Fruit fly (Drosophila melanogaster) whole organism, pupa: ENCODE measurements around the gene AsnS.

Source experiments
- CG10348 ChIP-seq: fragments of 200-800 bp; sonication (Bioruptor generic); IDR thresholded peaks from 2 replicates; pipeline ENCODE4 v1.3.6; 2022; ENCODE audit warnings: missing biosample characterization, missing genetic modification characterization
- CG12605 ChIP-seq: fragments of 200-800 bp; sonication (Bioruptor generic); IDR thresholded peaks from 2 replicates; pipeline ENCODE4 v1.3.6; 2022; ENCODE audit warnings: missing biosample characterization, missing genetic modification characterization
- CG13204 ChIP-seq: fragments of 200-800 bp; sonication (Bioruptor generic); optimal IDR thresholded peaks from 2 replicates; lab custom pipeline; 2018; ENCODE audit warnings: missing biosample characterization, mild to moderate bottlenecking, missing genetic modification characterization, moderate library complexity
- CG14655 ChIP-seq: fragments of 200-800 bp; sonication (Bioruptor generic); optimal IDR thresholded peaks from 3 replicates; lab custom pipeline; 2017; ENCODE audit warnings: mild to moderate bottlenecking, missing biosample characterization, missing genetic modification reagents, missing genetic modification characterization
- CG15710 ChIP-seq: fragments of 200-800 bp; sonication (Bioruptor generic); optimal IDR thresholded peaks from 2 replicates; lab custom pipeline; 2018; ENCODE audit warnings: missing biosample characterization, mild to moderate bottlenecking, missing genetic modification characterization, moderate library complexity
- CG17806 ChIP-seq: fragments of 200-800 bp; sonication (Bioruptor generic); optimal IDR thresholded peaks from 2 replicates; lab custom pipeline; 2018; ENCODE audit warnings: missing biosample characterization, mild to moderate bottlenecking, missing genetic modification characterization, moderate library complexity
- CG32121 ChIP-seq: fragments of 200-800 bp; sonication (Bioruptor generic); IDR thresholded peaks from 2 replicates; pipeline ENCODE4 v1.3.6; 2022; ENCODE audit warnings: missing biosample characterization, missing genetic modification characterization
- CG34367 ChIP-seq: fragments of 200-800 bp; sonication (Bioruptor generic); optimal IDR thresholded peaks from 2 replicates; lab custom pipeline; 2018; ENCODE audit warnings: missing biosample characterization, mild to moderate bottlenecking, missing genetic modification characterization
- CG4496 ChIP-seq: fragments of 200-800 bp; sonication (Bioruptor generic); IDR thresholded peaks from 3 replicates; pipeline ENCODE4 v1.3.6; 2022; ENCODE audit warnings: missing biosample characterization, missing genetic modification characterization
- CG8159 ChIP-seq: fragments of 200-800 bp; sonication (Bioruptor generic); optimal IDR thresholded peaks from 3 replicates; lab custom pipeline; 2018; ENCODE audit warnings: missing biosample characterization, mild to moderate bottlenecking, missing genetic modification characterization, moderate library complexity
- CG8301 ChIP-seq: fragments of 200-800 bp; sonication (Bioruptor generic); optimal IDR thresholded peaks from 2 replicates; lab custom pipeline; 2018; ENCODE audit warnings: missing biosample characterization, mild to moderate bottlenecking, missing genetic modification characterization
- CG9948 ChIP-seq: fragments of 200-800 bp; sonication (Bioruptor generic); optimal IDR thresholded peaks from 2 replicates; lab custom pipeline; 2018; ENCODE audit warnings: missing biosample characterization, mild to moderate bottlenecking, missing genetic modification characterization, moderate library complexity
- D1 ChIP-seq: fragments of 200-800 bp; sonication (Bioruptor generic); optimal IDR thresholded peaks from 2 replicates; lab custom pipeline; 2018; ENCODE audit warnings: missing biosample characterization, mild to moderate bottlenecking, missing genetic modification characterization, moderate library complexity
- EcR ChIP-seq: fragments of 200-800 bp; sonication (Bioruptor generic); optimal IDR thresholded peaks from 3 replicates; lab custom pipeline; 2019; ENCODE audit warnings: missing biosample characterization, missing genetic modification characterization, mild to moderate bottlenecking, moderate library complexity, missing genetic modification reagents
- Ets98B ChIP-seq: fragments of 200-800 bp; sonication (Bioruptor generic); IDR thresholded peaks from 2 replicates; pipeline ENCODE4 v1.3.6; 2022; ENCODE audit warnings: missing biosample characterization, missing genetic modification characterization
- Pif1A ChIP-seq: fragments of 200-800 bp; sonication (Bioruptor generic); optimal IDR thresholded peaks from 3 replicates; lab custom pipeline; 2016; ENCODE audit warnings: missing biosample characterization, missing genetic modification characterization
- Pif1B ChIP-seq: fragments of 200-800 bp; sonication (Bioruptor generic); optimal IDR thresholded peaks from 3 replicates; lab custom pipeline; 2016; ENCODE audit warnings: missing biosample characterization, missing genetic modification characterization
- Snoo ChIP-seq: fragments of 200-800 bp; sonication (Bioruptor generic); optimal IDR thresholded peaks from 3 replicates; lab custom pipeline; 2017; ENCODE audit warnings: missing biosample characterization, mild to moderate bottlenecking, missing genetic modification characterization, inconsistent platforms
- fd96Ca ChIP-seq: fragments of 200-800 bp; sonication (Bioruptor generic); IDR thresholded peaks from 3 replicates; pipeline ENCODE4 v1.3.6; 2022; ENCODE audit warnings: missing biosample characterization, missing genetic modification characterization
- gl ChIP-seq: fragments of 200-800 bp; sonication (Bioruptor generic); optimal IDR thresholded peaks from 2 replicates; lab custom pipeline; 2018; ENCODE audit warnings: missing biosample characterization, mild to moderate bottlenecking, missing genetic modification characterization
- rn ChIP-seq: fragments of 200-800 bp; sonication (Bioruptor generic); IDR thresholded peaks from 2 replicates; pipeline ENCODE4 v1.3.6; 2022; ENCODE audit warnings: missing biosample characterization, missing genetic modification characterization

AsnS gene

DNA sequence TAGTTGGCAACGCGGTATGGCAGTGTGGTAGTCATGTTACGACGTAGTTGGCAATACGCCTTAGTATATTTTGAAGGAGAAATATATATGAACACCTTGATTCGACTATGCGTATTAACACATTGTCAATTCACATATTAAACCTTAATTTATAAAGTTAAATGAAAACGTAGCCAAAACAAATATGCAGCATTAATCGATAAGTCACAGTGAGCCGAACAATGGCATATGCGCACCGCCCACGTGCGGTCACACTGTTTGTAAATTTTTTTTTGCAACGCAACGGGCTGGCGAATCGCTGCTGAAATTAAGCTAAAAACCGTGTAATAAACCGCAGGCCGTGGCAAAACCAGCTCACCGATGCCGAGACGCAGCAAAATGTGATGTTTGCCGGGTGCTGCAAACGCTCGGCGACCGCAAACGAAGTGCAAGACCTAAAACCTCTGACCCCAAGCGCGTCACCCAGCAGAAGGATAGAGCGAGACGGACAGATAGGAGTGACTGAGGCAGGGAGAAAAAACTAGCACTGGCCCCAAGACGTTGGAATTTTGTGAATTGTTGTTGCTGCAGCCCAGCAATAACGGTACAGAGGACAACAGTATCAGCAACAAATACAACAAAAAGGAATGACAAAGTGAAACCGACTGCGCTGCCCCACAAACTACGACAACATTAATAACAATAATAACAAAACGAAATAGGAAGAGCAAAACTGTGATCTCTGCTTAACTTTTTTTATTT lies 2.8 kb downstream of the AsnS start:
- TF ChIP-seq CG12605 (GFP tag; lab: Robert Waterston, UW) (no peak), Pif1B (GFP tag; lab: Kevin White, UChicago) (peak; percentile 19), CG15710 (no peak), rn (GFP tag; lab: Robert Waterston, UW) (no peak), CG13204 (GFP tag; lab: Kevin White, UChicago) (no peak), CG14655 (GFP tag; lab: Kevin White, UChicago) (no peak), CG17806 (tag; lab: Kevin White, UChicago) (no peak), Ets98B (GFP tag; lab: Robert Waterston, UW) (no peak; the same call in 1 of the 2 replicates), fd96Ca (peak; percentile 21; the same call in 1 of the 3 replicates), CG8301 (tag; lab: Kevin White, UChicago) (no peak), CG9948 (tag; lab: Kevin White, UChicago) (no peak), CG34367 (tag; lab: Kevin White, UChicago) (peak; percentile 19), D1 (tag; lab: Kevin White, UChicago) (no peak), gl (no peak), CG10348 (no peak), Snoo (tag; lab: Kevin White, UChicago) (no peak), EcR (GFP tag; lab: Kevin White, UChicago) (peak; percentile 13), CG32121 (no peak), CG8159 (no peak), CG4496 (GFP tag; lab: Robert Waterston, UW) (no peak), Pif1A (GFP tag; lab: Kevin White, UChicago) (no peak)

DNA sequence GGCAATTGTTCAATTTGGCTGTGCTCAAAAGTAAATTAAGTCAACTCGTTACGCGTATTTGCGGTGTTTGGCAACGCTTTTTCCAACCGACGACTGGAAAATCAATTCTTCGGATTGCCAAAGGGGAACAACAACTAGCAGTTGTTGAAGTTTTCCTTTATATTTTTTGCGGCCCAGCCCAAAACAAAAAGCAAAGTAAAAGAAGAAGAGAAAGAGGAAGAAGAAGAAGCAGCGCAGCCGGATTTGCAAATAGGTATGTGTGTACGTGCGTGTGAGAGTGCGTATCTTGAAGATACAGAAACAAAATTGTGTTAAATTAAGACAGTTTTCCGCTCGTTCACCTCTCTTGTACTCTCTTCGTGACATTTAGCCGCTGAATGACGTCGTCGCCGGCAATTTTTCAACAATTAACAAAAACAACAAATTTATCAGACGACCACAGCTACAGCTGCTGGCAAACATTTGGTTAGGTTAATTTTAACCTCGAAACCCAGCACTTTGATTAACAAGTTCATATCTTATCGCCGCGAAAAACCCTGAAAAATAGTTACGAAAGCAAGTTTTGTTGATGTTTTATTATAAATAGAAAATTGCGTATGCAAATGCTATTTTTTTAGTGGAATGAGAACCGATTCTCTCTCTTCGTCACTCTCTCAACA lies 3.5 kb downstream of the AsnS start:
- TF ChIP-seq CG12605 (GFP tag; lab: Robert Waterston, UW) (no peak), gl (no peak), fd96Ca (0 out of 3 replicates have a peak, but pooled peaks have one; percentile 5), CG17806 (tag; lab: Kevin White, UChicago) (no peak), Ets98B (GFP tag; lab: Robert Waterston, UW) (no peak), rn (GFP tag; lab: Robert Waterston, UW) (no peak)

DNA sequence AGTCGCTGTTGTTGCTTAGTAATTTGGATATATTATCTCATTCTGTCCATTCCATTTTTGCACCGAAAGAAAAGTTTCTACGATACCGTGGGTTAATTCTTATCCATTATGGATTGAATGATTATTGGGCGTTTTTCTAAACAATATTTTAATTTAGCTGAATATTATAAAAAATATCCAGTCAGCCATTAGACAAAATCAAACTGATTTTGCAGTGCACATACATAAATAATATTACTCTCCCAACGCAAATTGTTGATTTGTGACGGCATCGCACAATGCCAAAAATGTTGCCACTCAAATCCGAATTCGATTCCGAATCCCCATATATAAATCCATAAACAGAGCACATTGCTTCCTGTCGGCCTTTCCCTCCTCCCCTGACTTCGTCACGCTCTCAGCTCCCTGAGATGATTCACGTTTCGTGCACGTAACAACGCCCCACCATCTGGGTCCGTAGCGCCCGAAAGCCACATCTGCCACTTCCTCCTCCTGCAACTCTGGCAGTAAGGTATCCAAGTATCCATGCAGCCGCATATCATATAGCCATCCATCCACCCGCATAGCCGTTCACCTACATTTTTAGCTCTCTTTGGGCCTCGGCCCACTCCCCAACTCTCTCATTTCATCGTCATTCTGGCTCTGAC lies 4.1 kb downstream of the AsnS start:
- peak; percentile 58 for TF ChIP-seq CG12605 (GFP tag; lab: Robert Waterston, UW)
- TF ChIP-seq rn (GFP tag; lab: Robert Waterston, UW), result peak; percentile 45
- TF ChIP-seq fd96Ca, result no peak
- TF ChIP-seq EcR (GFP tag; lab: Kevin White, UChicago), result no peak
- TF ChIP-seq CG14655 (GFP tag; lab: Kevin White, UChicago), result no peak
- peak; percentile 74 for TF ChIP-seq CG32121
- peak; percentile 47 for TF ChIP-seq CG17806 (tag; lab: Kevin White, UChicago)
- TF ChIP-seq CG34367 (tag; lab: Kevin White, UChicago), result peak; percentile 5
- peak; percentile 27 for TF ChIP-seq CG13204 (GFP tag; lab: Kevin White, UChicago)
- peak; percentile 14 for TF ChIP-seq Snoo (tag; lab: Kevin White, UChicago)
- peak; percentile 44 for TF ChIP-seq CG8159
- no peak for TF ChIP-seq CG10348
- TF ChIP-seq gl, result no peak
- TF ChIP-seq CG4496 (GFP tag; lab: Robert Waterston, UW), result peak; percentile 81; the same call in 2 of the 3 replicates
- TF ChIP-seq Pif1B (GFP tag; lab: Kevin White, UChicago), result peak; percentile 41
- peak; percentile 62 for TF ChIP-seq D1 (tag; lab: Kevin White, UChicago)
- TF ChIP-seq CG9948 (tag; lab: Kevin White, UChicago), result no peak
- TF ChIP-seq CG8301 (tag; lab: Kevin White, UChicago), result peak; percentile 61
- peak; percentile 21 for TF ChIP-seq CG15710
- TF ChIP-seq Pif1A (GFP tag; lab: Kevin White, UChicago), result peak; percentile 60
- peak; percentile 78 for TF ChIP-seq Ets98B (GFP tag; lab: Robert Waterston, UW)

DNA sequence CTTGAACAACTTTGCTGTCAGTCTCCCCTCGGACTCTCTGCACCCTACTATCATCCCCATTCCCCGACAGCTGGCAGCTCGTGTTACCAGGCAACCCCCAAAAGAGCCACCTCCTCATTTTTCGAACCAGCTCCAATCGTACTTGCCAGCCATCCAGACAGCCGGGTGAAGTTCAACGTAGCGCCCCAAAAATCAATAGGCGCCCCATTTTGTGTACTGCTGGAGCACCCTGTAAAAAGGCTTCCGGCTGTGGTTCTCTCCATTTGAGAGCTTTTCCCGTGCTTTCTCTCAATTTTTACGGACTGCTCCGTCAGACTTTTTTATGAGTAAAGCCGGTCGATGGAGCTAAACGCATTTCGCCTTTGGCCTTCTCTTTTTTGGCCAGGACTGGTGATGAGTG lies 12.7 kb downstream of the AsnS start:
- TF ChIP-seq CG14655 (GFP tag; lab: Kevin White, UChicago) (no peak), CG17806 (tag; lab: Kevin White, UChicago) (no peak), Pif1B (GFP tag; lab: Kevin White, UChicago) (no peak), gl (no peak), CG15710 (no peak), CG10348 (no peak), CG8159 (no peak), fd96Ca (no peak), Pif1A (GFP tag; lab: Kevin White, UChicago) (no peak), EcR (GFP tag; lab: Kevin White, UChicago) (no peak), CG4496 (GFP tag; lab: Robert Waterston, UW) (no peak), CG13204 (GFP tag; lab: Kevin White, UChicago) (no peak), rn (GFP tag; lab: Robert Waterston, UW) (no peak), CG8301 (tag; lab: Kevin White, UChicago) (no peak), Snoo (tag; lab: Kevin White, UChicago) (no peak), CG12605 (GFP tag; lab: Robert Waterston, UW) (no peak), CG32121 (no peak)

DNA sequence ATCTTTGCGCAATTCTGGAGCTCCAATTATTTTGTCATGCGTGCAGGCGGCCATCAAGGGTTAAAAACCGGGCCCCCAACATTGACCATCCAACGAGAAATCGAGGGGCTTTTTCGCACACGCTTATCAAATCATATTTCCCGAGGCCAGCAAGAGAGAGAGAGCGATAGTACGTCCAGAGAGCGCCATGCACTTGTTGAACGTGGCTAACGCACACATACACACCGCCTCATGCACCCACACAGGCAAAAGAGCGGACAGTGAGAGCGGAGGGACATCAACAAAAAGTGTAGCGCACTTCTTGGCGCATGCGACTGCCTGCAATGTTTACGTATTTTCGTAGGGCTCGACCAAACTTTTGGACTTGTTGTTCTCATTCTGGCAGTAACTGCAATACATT lies 13.6 kb downstream of the AsnS start:
- TF ChIP-seq CG12605 (GFP tag; lab: Robert Waterston, UW), result peak; percentile 93
- TF ChIP-seq D1 (tag; lab: Kevin White, UChicago), result no peak
- TF ChIP-seq CG9948 (tag; lab: Kevin White, UChicago), result no peak
